Worm (Caenorhabditis elegans) whole organism, mixed stage, embryonic: Measurements from ENCODE around the gene Y39A3B.1.

Experiments used
- lin-13 ChIP-seq: fragments of 150-350 bp; optimal IDR thresholded peaks from 2 replicates; lab custom pipeline; 2014; ENCODE audit warnings: missing biosample characterization, missing genetic modification characterization
- mep-1 ChIP-seq: fragments of 150-350 bp; optimal IDR thresholded peaks from 2 replicates; lab custom pipeline; 2017; ENCODE audit warnings: missing biosample characterization, missing genetic modification reagents, missing genetic modification characterization, inconsistent platforms
- nhr-28 ChIP-seq: fragments of 150-350 bp; optimal IDR thresholded peaks from 2 replicates; lab custom pipeline; 2014; ENCODE audit warnings: missing biosample characterization, missing genetic modification characterization
- snpc-4 ChIP-seq: fragments of 150-350 bp; optimal IDR thresholded peaks from 2 replicates; lab custom pipeline; 2014; ENCODE audit warnings: missing biosample characterization, missing genetic modification characterization

DNA sequence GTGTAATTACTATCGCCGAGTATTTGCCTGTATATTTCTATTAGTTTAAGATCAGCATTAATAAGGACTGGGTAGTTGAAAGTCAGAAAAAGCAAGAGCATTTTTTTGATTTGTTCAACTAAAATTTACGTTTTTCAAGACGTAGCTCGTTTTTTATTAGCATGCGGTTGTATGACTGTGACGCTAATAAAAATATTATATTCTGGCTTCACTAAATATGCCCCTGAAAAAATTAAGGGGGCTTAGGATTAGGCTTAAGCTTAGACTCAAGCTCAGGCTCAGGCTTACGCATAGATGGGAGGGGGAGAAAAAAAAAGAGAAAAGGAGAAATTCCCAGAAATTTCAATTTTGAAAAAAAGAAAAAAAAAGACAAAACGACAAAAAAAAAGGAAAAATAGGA, 51.7 kb downstream of the Y39A3B.1 start, which contains the start of gene Y39A3A.2:
- TF ChIP-seq snpc-4 (no peak), mep-1 (tag; lab: Kevin White, UChicago) (no peak), nhr-28 (no peak), lin-13 (tag; lab: Kevin White, UChicago) (no peak)
